Fruit fly (Drosophila melanogaster): ENCODE data around the gene Acbp5.

DNA sequence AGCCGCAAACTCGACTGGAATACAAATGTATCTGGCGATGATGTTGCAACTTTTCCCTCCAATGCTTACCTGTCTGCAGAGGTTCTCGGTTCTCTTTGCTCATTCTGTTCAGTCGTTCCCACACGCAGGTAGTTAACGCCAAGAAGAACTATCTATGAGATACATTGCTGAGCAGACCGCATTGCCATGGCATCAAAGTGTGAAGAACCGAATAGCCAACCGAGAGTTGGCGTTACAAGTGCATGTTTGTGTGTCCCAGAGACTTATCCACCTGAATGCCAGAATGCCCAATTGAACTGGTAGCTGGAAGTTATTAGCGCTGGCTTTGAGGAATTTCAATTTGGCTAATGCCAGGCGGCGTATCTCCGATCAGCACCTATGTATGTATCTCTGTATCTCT, 41.2 kb upstream of the Acbp5 start:
- TF ChIP-seq kay (GFP tag; ENCODE audit: borderline replicate concordance) (no peak), CG7045 (GFP tag; optimal IDR thresholded peaks at IDR 0.05) (no peak), CG7101 (tag; optimal IDR thresholded peaks at IDR 0.05) (no peak), pad (GFP tag; optimal IDR thresholded peaks at IDR 0.05) (no peak), Mnt (GFP tag; optimal IDR thresholded peaks at IDR 0.05) (no peak), CG14711 (tag; optimal IDR thresholded peaks at IDR 0.05) (no peak)

Measured in whole organism, adult.